Fruit fly (Drosophila melanogaster): Measurements from ENCODE around the gene pzg.
A peak's percentile ranks its signal among the peaks of the same experiment; 100 is the strongest.

Gene pzg

DNA sequence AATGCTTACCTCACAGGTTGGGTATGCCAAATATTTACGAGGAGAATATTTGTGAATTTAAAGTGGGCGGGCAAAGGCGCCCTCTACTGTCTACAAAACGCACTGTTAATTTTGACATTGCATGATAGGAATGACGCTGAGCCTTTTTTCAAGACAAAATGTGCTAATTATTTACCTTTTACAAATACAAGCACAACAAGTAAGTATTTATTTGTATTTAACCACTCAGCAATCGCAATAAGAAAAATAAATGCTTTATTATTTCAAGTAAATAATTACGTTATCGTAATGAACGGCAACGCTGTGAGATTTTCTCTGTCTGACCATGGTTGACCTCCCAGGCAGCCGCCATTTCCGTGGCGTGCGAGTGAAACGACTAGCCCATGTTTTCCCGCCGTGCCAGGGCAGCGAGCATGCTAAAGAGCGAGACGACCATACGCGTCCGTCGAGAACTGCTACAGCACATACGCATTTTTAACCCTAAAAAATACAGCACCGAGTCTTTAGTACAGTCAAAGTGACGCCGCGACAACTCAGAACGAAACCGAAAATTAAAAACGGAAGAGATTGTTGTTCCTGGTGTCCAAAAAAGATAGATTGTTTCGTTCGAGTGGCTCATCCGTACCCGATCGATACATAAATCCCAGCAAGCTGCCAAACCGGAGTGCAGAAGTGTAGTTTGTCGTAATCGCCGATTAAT is at the start of gene pzg, which contains the start of gene CG12974 (continued):
- TF ChIP-seq CG1792 (GFP tag; optimal IDR thresholded peaks at IDR 0.05) = peak; percentile 98
- TF ChIP-seq CG34422 (GFP tag; IDR thresholded peaks at IDR 0.05) = peak; percentile 91
- peak; percentile 76 for TF ChIP-seq CG18262 (tag; optimal IDR thresholded peaks at IDR 0.05)
- peak; percentile 81 for TF ChIP-seq Mrtf (GFP tag; IDR thresholded peaks at IDR 0.05)
- TF ChIP-seq Nf-YB (GFP tag; optimal IDR thresholded peaks at IDR 0.05) = peak; percentile 66
- peak in 1 of 3 experiments; percentile 32 for TF ChIP-seq Stat92E (GFP tag; optimal IDR thresholded peaks at IDR 0.05)
- peak; percentile 80 for TF ChIP-seq NfI (GFP tag; optimal IDR thresholded peaks at IDR 0.05)
- peak; percentile 59 for TF ChIP-seq Mad (GFP tag; optimal IDR thresholded peaks at IDR 0.05)
- TF ChIP-seq CG12391 (tag; optimal IDR thresholded peaks at IDR 0.05) = peak; percentile 86
- peak; percentile 74 for TF ChIP-seq CG1233 (GFP tag; optimal IDR thresholded peaks at IDR 0.05)
- peak; percentile 48 for TF ChIP-seq CG12236 (GFP tag; optimal IDR thresholded peaks at IDR 0.05)
- peak; percentile 92 for TF ChIP-seq bigmax (GFP tag; optimal IDR thresholded peaks at IDR 0.05)
- peak; percentile 87 for TF ChIP-seq CG15601 (tag; optimal IDR thresholded peaks at IDR 0.05)
- peak; percentile 48; the same call in 1 of the 2 replicates for TF ChIP-seq CG31224 (GFP tag; IDR thresholded peaks at IDR 0.05)
- peak; percentile 23 for TF ChIP-seq CG4854 (GFP tag; optimal IDR thresholded peaks at IDR 0.05)
- TF ChIP-seq CG17361 (GFP tag; IDR thresholded peaks at IDR 0.05) = peak; percentile 85
- TF ChIP-seq CG5180 (GFP tag; optimal IDR thresholded peaks at IDR 0.05) = no peak
- TF ChIP-seq CG9932 (GFP tag; IDR thresholded peaks at IDR 0.05) = peak; percentile 91
- TF ChIP-seq Jarid2 (GFP tag; optimal IDR thresholded peaks at IDR 0.05) = peak; percentile 45
- peak; percentile 52 for TF ChIP-seq unc-4 (GFP tag; IDR thresholded peaks at IDR 0.05; ENCODE audit: partially characterized antibody)
- TF ChIP-seq Hr51 (GFP tag; optimal IDR thresholded peaks at IDR 0.05) = peak; percentile 55 to 85
- no peak for TF ChIP-seq hth (optimal IDR thresholded peaks at IDR 0.05)
- TF ChIP-seq Max (GFP tag; optimal IDR thresholded peaks at IDR 0.05) = peak; percentile 82
- TF ChIP-seq dati (GFP tag; IDR thresholded peaks at IDR 0.05) = peak; percentile 40; the same call in 1 of the 2 replicates
- peak; percentile 65 for TF ChIP-seq CG15514 (GFP tag; optimal IDR thresholded peaks at IDR 0.05)
- TF ChIP-seq Hey (tag; optimal IDR thresholded peaks at IDR 0.05) = peak; percentile 70
- TF ChIP-seq CG11560 (tag; IDR thresholded peaks at IDR 0.05) = peak; percentile 65; the same call in 2 of the 3 replicates
- TF ChIP-seq ab (GFP tag; optimal IDR thresholded peaks at IDR 0.05) = peak; percentile 55
- no peak for TF ChIP-seq CG10462 (GFP tag; optimal IDR thresholded peaks at IDR 0.05)
- peak; percentile 76 for TF ChIP-seq ftz-f1 (GFP tag; optimal IDR thresholded peaks at IDR 0.05)
- TF ChIP-seq CG18011 (GFP tag; optimal IDR thresholded peaks at IDR 0.05) = peak; percentile 50
- peak; percentile 88 for TF ChIP-seq PHDP (tag; optimal IDR thresholded peaks at IDR 0.05)
- TF ChIP-seq CG1832 (GFP tag; optimal IDR thresholded peaks at IDR 0.05) = peak; percentile 97
- TF ChIP-seq trem (tag; optimal IDR thresholded peaks at IDR 0.05) = peak; percentile 71
- TF ChIP-seq phol (tag; optimal IDR thresholded peaks at IDR 0.05) = peak; percentile 100
- no peak for TF ChIP-seq CG7745 (tag; optimal IDR thresholded peaks at IDR 0.05)
- peak; percentile 85 for TF ChIP-seq CG2712 (tag; optimal IDR thresholded peaks at IDR 0.05)
- TF ChIP-seq Ravus (GFP tag; IDR thresholded peaks at IDR 0.05) = peak; percentile 10; the same call in 1 of the 2 replicates
- TF ChIP-seq gem (tag; optimal IDR thresholded peaks at IDR 0.05) = peak; percentile 96
- TF ChIP-seq row (GFP tag; IDR thresholded peaks at IDR 0.05) = peak; percentile 88
- peak; percentile 64; the same call in 1 of the 2 replicates for TF ChIP-seq ro (GFP tag; IDR thresholded peaks at IDR 0.05)
- no peak for TF ChIP-seq Deaf1 (tag; optimal IDR thresholded peaks at IDR 0.05)
- peak; percentile 88 for TF ChIP-seq slbo (GFP tag; IDR thresholded peaks at IDR 0.05)
- peak; percentile 18; the same call in 1 of the 2 replicates for TF ChIP-seq CG4360 (GFP tag; IDR thresholded peaks at IDR 0.05)
- no peak; the same call in 1 of the 2 replicates for TF ChIP-seq rib (GFP tag; IDR thresholded peaks at IDR 0.05)
- peak; percentile 30; the same call in 1 of the 2 replicates for TF ChIP-seq sens-2 (GFP tag; IDR thresholded peaks at IDR 0.05)
- TF ChIP-seq zen (tag; optimal IDR thresholded peaks at IDR 0.05) = peak; percentile 96
- TF ChIP-seq CG15479 (GFP tag; optimal IDR thresholded peaks at IDR 0.05) = peak; percentile 29

Measured in whole organism, embryonic.